Worm (Caenorhabditis elegans) whole organism, L1 larva: ENCODE results near the gene str-225.
A peak's percentile ranks its signal among the peaks of the same experiment; 100 is the strongest.

ENCODE experiments used
- C34B4.2 ChIP-seq: sonication (generic microtip); optimal IDR thresholded peaks from 2 replicates; lab custom pipeline; 2017; ENCODE audit warnings: mild to moderate bottlenecking, missing genetic modification characterization, missing compliant biosample characterization
- Y116A8C.19 ChIP-seq: sonication (generic microtip); optimal IDR thresholded peaks from 2 replicates; lab custom pipeline; 2016; ENCODE audit warnings: missing compliant biosample characterization, missing genetic modification characterization, borderline replicate concordance
- aha-1 ChIP-seq: fragments of 150-350 bp; optimal IDR thresholded peaks from 2 replicates; lab custom pipeline; 2014; ENCODE audit warnings: missing biosample characterization, missing genetic modification characterization
- alr-1 ChIP-seq: fragments of 200-800 bp; sonication (Bioruptor generic); optimal IDR thresholded peaks from 2 replicates; lab custom pipeline; 2018; ENCODE audit warnings: borderline replicate concordance, mild to moderate bottlenecking, missing genetic modification characterization, missing compliant biosample characterization
- aly-2 ChIP-seq: fragments of 150-350 bp; optimal IDR thresholded peaks from 2 replicates; lab custom pipeline; 2014; ENCODE audit warnings: missing biosample characterization, missing genetic modification characterization
- blmp-1 ChIP-seq: fragments of 150-350 bp; optimal IDR thresholded peaks from 2 replicates; lab custom pipeline; 2014; ENCODE audit warnings: missing biosample characterization, missing genetic modification characterization
- efl-1 ChIP-seq, 4 experiments: fragments of 150-350 bp; optimal IDR thresholded peaks in 3 of 4; peaks in 1 of 4; 1 replicate in 1 of 4; 2 replicates in 3 of 4; lab custom pipeline; 2014; ENCODE audit warnings: missing biosample characterization in 2 of 4, missing genetic modification characterization in 2 of 4, missing genetic modification reagents in 2 of 4
- elt-3 ChIP-seq, 6 experiments: fragments of 150-350 bp in 1 of 6; sonication (generic microtip); optimal IDR thresholded peaks; 2 replicates each; lab custom pipeline; 2017 to 2018; ENCODE audit warnings: missing biosample characterization in 6 of 6, missing genetic modification characterization in 6 of 6, inconsistent platforms in 1 of 6
- fkh-10 ChIP-seq: sonication (generic microtip); optimal IDR thresholded peaks from 2 replicates; lab custom pipeline; 2017; ENCODE audit warnings: missing biosample characterization, missing genetic modification reagents, missing genetic modification characterization
- fkh-8 ChIP-seq: sonication (generic microtip); optimal IDR thresholded peaks from 2 replicates; lab custom pipeline; 2016; ENCODE audit warnings: mild to moderate bottlenecking, missing genetic modification characterization, missing compliant biosample characterization
- fos-1 ChIP-seq: fragments of 150-350 bp; optimal IDR thresholded peaks from 2 replicates; lab custom pipeline; 2014; ENCODE audit warnings: missing biosample characterization, missing genetic modification characterization
- isw-1 ChIP-seq: fragments of 200-800 bp; sonication (Bioruptor generic); IDR thresholded peaks from 2 replicates; pipeline ENCODE4 v1.3.6; 2022; ENCODE audit warnings: missing genetic modification characterization, missing compliant biosample characterization
- jun-1 ChIP-seq: fragments of 150-350 bp; optimal IDR thresholded peaks from 2 replicates; lab custom pipeline; 2014; ENCODE audit warnings: missing biosample characterization, missing genetic modification reagents, missing genetic modification characterization
- lin-14 ChIP-seq: fragments of 200-800 bp; sonication (Bioruptor generic); optimal IDR thresholded peaks from 2 replicates; lab custom pipeline; 2018; ENCODE audit warnings: mild to moderate bottlenecking, missing genetic modification characterization, moderate library complexity, missing compliant biosample characterization
- lin-35 ChIP-seq, 2 experiments: fragments of 150-350 bp; optimal IDR thresholded peaks; 2 replicates each; lab custom pipeline; 2014; ENCODE audit warnings: missing biosample characterization in 2 of 2, missing genetic modification characterization in 2 of 2, missing genetic modification reagents in 2 of 2
- lin-39 ChIP-seq: fragments of 150-350 bp; optimal IDR thresholded peaks from 2 replicates; lab custom pipeline; 2014; ENCODE audit warnings: missing biosample characterization, missing genetic modification reagents, missing genetic modification characterization
- mab-9 ChIP-seq: fragments of 200-800 bp; sonication (Bioruptor generic); IDR thresholded peaks from 2 replicates; pipeline ENCODE4 v1.3.6; 2022; ENCODE audit warnings: missing genetic modification reagents, missing genetic modification characterization, missing compliant biosample characterization
- nhr-20 ChIP-seq: sonication (generic microtip); optimal IDR thresholded peaks from 2 replicates; lab custom pipeline; 2016; ENCODE audit warnings: mild to moderate bottlenecking, missing genetic modification characterization, missing compliant biosample characterization
- nhr-47 ChIP-seq: sonication (generic microtip); optimal IDR thresholded peaks from 2 replicates; lab custom pipeline; 2016; ENCODE audit warnings: mild to moderate bottlenecking, missing genetic modification characterization, moderate library complexity, missing compliant biosample characterization
- nhr-71 ChIP-seq: sonication (generic microtip); optimal IDR thresholded peaks from 2 replicates; lab custom pipeline; 2016; ENCODE audit warnings: mild to moderate bottlenecking, missing genetic modification characterization, moderate library complexity, missing compliant biosample characterization
- pax-3 ChIP-seq: fragments of 200-800 bp; sonication (Bioruptor generic); optimal IDR thresholded peaks from 2 replicates; lab custom pipeline; 2018; ENCODE audit warnings: mild to moderate bottlenecking, missing genetic modification characterization, moderate library complexity, missing compliant biosample characterization
- rnt-1 ChIP-seq: sonication (generic microtip); optimal IDR thresholded peaks from 2 replicates; lab custom pipeline; 2016; ENCODE audit warnings: mild to moderate bottlenecking, missing genetic modification characterization, moderate library complexity, missing compliant biosample characterization
- skn-1 ChIP-seq: fragments of 150-350 bp; optimal IDR thresholded peaks from 2 replicates; lab custom pipeline; 2014; ENCODE audit warnings: missing biosample characterization, missing genetic modification characterization
- snu-23 ChIP-seq: sonication (generic microtip); optimal IDR thresholded peaks from 2 replicates; lab custom pipeline; 2016; ENCODE audit warnings: missing genetic modification characterization, missing compliant biosample characterization
- swsn-7 ChIP-seq: sonication (generic microtip); optimal IDR thresholded peaks from 2 replicates; lab custom pipeline; 2016; ENCODE audit warnings: missing genetic modification characterization, missing compliant biosample characterization
- unc-130 ChIP-seq: fragments of 150-350 bp; optimal IDR thresholded peaks from 2 replicates; lab custom pipeline; 2017; ENCODE audit warnings: missing biosample characterization, missing genetic modification characterization, inconsistent platforms
- unc-30 ChIP-seq: sonication (generic microtip); optimal IDR thresholded peaks from 2 replicates; lab custom pipeline; 2017; ENCODE audit warnings: missing biosample characterization, missing genetic modification characterization
- unc-62 ChIP-seq: fragments of 150-350 bp; optimal IDR thresholded peaks from 2 replicates; lab custom pipeline; 2014; ENCODE audit warnings: missing biosample characterization, missing genetic modification reagents, missing genetic modification characterization
- unc-86 ChIP-seq: sonication (generic microtip); optimal IDR thresholded peaks from 2 replicates; lab custom pipeline; 2016; ENCODE audit warnings: missing genetic modification characterization, missing compliant biosample characterization
- unc-98 ChIP-seq: fragments of 200-800 bp; sonication (Bioruptor generic); IDR thresholded peaks from 2 replicates; pipeline ENCODE4 v1.3.6; 2022; ENCODE audit warnings: missing genetic modification characterization, missing compliant biosample characterization
- xbp-1 ChIP-seq: sonication (generic microtip); optimal IDR thresholded peaks from 2 replicates; lab custom pipeline; 2016; ENCODE audit warnings: missing genetic modification characterization, missing compliant biosample characterization
- zag-1 ChIP-seq: fragments of 150-350 bp; optimal IDR thresholded peaks from 2 replicates; lab custom pipeline; 2014; ENCODE audit warnings: missing biosample characterization, missing genetic modification characterization

The str-225 gene

ce11 chrV:3524970-3525369 lies 17.3 kb downstream of the str-225 start, which contains the start of gene T24A6.7:
TSS of gene T24A6.7 (plus strand) at chrV:3525270.
- TF ChIP-seq skn-1 (tag; lab: Kevin White, UChicago) (no peak), unc-30 (tag; lab: Kevin White, UChicago) (no peak), pax-3 (tag; lab: Kevin White, UChicago) (no peak), nhr-20 (no peak)

- TF ChIP-seq zag-1 = no peak
- TF ChIP-seq snu-23 = no peak
- TF ChIP-seq mab-9 = no peak
- TF ChIP-seq unc-98 (GFP tag; lab: Robert Waterston, UW) = no peak
- no peak for TF ChIP-seq rnt-1
- TF ChIP-seq aha-1 (tag; lab: Kevin White, UChicago) = no peak
- TF ChIP-seq nhr-71 (tag; lab: Kevin White, UChicago) = no peak
- no peak for TF ChIP-seq blmp-1 (tag; lab: Kevin White, UChicago)
- no peak for TF ChIP-seq fos-1 (tag; lab: Kevin White, UChicago)
- no peak for TF ChIP-seq alr-1 (tag; lab: Kevin White, UChicago)
- no peak for TF ChIP-seq lin-39 (tag; lab: Kevin White, UChicago)
- no peak for TF ChIP-seq lin-14 (GFP tag; lab: Kevin White, UChicago)
- TF ChIP-seq unc-130 = no peak
- TF ChIP-seq nhr-47 = no peak
- no peak for TF ChIP-seq swsn-7
- TF ChIP-seq unc-86 (tag; lab: Kevin White, UChicago) = no peak
- no peak for TF ChIP-seq Y116A8C.19
- TF ChIP-seq elt-3 (tag; optimal IDR thresholded peaks at IDR 0.05; lab: Kevin White, UChicago) = no peak
- no peak for TF ChIP-seq jun-1 (tag; lab: Kevin White, UChicago)
- no peak for TF ChIP-seq xbp-1
Measured at ce11 chrV:3526882-3527281, 19.3 kb downstream of the str-225 start, which contains the start of gene str-260. TSS of gene str-260 (plus strand) at chrV:3527182.

DNA sequence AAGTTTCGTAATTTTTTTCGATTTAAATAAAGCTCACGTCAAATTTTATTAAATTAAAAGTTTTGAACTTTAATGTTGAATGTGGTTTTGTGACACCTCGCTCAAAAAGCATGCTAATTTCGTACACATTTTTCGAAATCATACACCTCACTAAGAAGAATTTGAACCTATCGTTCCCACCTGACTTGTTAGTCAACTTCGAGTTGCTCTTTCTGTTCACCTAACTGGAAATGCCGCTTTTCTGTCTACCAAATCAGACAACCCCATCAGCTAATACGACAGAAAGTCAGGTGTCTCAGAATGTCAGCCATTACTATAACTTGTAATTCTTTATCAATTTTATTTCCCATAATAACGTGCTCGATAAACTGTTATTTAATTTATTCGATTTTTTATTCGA lies 22.8 kb downstream of the str-225 start, which contains the start of gene srbc-66:
TSS of gene srbc-66 (plus strand) at position 301 of the 400 bp plus-strand sequence.
- TF ChIP-seq C34B4.2 (tag; lab: Kevin White, UChicago) (no peak), fkh-8 (tag; lab: Kevin White, UChicago) (peak; percentile 35)

ce11 chrV:3535260-3535659 lies 27.6 kb downstream of the str-225 start, which contains the start of gene nhr-221:
TSS of gene nhr-221 (minus strand) at chrV:3535360.
- no peak for TF ChIP-seq aly-2 (tag; lab: Kevin White, UChicago)
- no peak for TF ChIP-seq efl-1 (optimal IDR thresholded peaks at IDR 0.05; lab: Kevin White, UChicago)
- TF ChIP-seq efl-1 (GFP tag; optimal IDR thresholded peaks at IDR 0.05 in 1 of 2; lab: Kevin White, UChicago) = peak in 1 of 2 experiments; percentile 47
- TF ChIP-seq, all 84 proteins: peak for 1

DNA sequence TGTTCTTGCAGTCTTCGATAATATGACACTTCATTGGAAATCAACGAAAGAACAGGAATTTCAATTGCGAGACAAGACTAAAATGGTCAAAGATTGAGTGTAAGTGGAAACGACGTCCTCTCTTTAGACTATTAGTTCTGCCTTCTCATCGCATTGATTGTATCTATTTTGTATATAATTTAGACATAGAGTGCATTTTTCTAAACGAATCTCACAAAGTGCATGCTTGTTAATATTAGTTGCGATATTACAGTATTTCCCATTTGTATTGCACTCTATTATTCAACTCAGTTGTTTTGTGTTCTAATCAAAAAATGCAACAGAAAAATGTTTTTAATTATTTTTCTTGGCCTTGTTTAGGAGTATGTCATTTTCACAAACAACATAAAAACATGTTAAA lies 30.7 kb downstream of the str-225 start, which contains the start of gene nhr-93:
TSS of gene nhr-93 (minus strand) at position 101 of the 400 bp plus-strand sequence.
- TF ChIP-seq zag-1 = no peak
- no peak for TF ChIP-seq isw-1
- no peak for TF ChIP-seq unc-62 (GFP tag; lab: Kevin White, UChicago)
- TF ChIP-seq skn-1 (tag; lab: Kevin White, UChicago) = no peak

DNA sequence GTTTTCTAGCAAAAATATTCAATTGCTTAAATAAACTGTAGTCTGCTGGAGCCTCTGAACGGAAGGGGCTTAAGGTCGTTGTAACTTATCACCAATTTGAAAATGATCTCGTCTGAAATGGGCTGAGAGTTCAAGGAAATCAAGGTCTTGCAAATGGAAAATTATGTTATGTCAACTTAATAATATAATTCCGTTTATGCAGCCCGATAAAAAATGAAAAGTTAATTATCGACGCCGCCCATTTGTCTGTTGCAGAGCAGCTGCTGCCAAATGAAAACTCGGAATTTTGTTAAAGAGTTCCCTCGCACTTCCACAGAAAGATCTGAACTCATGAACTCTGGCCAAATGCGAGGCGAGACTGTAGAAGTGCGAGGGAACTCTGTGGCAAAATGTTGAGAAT lies 33.5 kb downstream of the str-225 start, which contains the start of gene srbc-67:
TSS of gene srbc-67 (minus strand) at position 101 of the 400 bp plus-strand sequence.
- TF ChIP-seq lin-39 (tag; lab: Kevin White, UChicago) (no peak), fkh-10 (GFP tag; lab: Kevin White, UChicago) (no peak), lin-35 (GFP tag; optimal IDR thresholded peaks at IDR 0.05; lab: Kevin White, UChicago) (no peak)
